Worm (Caenorhabditis elegans) whole organism, L2 larva: ENCODE data around the gene F40F12.3.

ENCODE experiments used
- elt-3 ChIP-seq: sonication (generic microtip); optimal IDR thresholded peaks from 2 replicates; lab custom pipeline; 2017; ENCODE audit warnings: missing biosample characterization, missing genetic modification characterization
- nhr-11 ChIP-seq: fragments of 150-350 bp; optimal IDR thresholded peaks from 2 replicates; lab custom pipeline; 2014; ENCODE audit warnings: missing biosample characterization, missing genetic modification characterization
- nhr-23 ChIP-seq: fragments of 150-350 bp; optimal IDR thresholded peaks from 2 replicates; lab custom pipeline; 2014; ENCODE audit warnings: missing biosample characterization, missing genetic modification reagents, missing genetic modification characterization
- nhr-237 ChIP-seq: fragments of 150-350 bp; optimal IDR thresholded peaks from 2 replicates; lab custom pipeline; 2014; ENCODE audit warnings: missing biosample characterization, missing genetic modification characterization
- nhr-77 ChIP-seq: fragments of 150-350 bp; optimal IDR thresholded peaks from 2 replicates; lab custom pipeline; 2014; ENCODE audit warnings: missing biosample characterization, missing genetic modification characterization

DNA sequence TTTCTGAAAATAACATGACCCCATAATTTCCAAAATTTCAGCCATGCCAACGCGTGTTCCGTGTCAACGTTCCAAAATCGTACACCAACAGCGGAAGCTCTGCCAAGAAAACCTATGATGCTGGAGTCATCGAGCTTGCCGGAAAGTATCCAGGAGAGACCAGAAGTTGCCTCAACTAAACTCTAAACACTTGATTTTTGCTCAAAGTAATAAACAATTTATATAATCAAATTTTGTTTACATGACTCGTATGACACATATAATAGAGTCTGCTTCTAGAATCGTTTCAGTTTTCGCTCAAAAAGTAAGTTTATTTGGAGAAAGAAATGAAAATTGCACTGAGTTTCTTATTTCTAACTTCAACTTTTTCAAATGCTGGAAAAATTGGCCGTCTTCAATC lies 8.1 kb upstream of the F40F12.3 start, which contains the start of gene ttr-1:
- TF ChIP-seq nhr-237 (tag; lab: Kevin White, UChicago) (no peak), nhr-23 (no peak), nhr-77 (tag; lab: Kevin White, UChicago) (no peak), elt-3 (no peak), nhr-11 (no peak)
